Worm (Caenorhabditis elegans) whole organism, L1 larva: ENCODE data around the gene F45C12.17.

Experiments used
- aha-1 ChIP-seq: fragments of 150-350 bp; optimal IDR thresholded peaks from 2 replicates; lab custom pipeline; 2014; ENCODE audit warnings: missing biosample characterization, missing genetic modification characterization
- ama-1 ChIP-seq: fragments of 150-350 bp; optimal IDR thresholded peaks from 2 replicates; lab custom pipeline; 2014
- blmp-1 ChIP-seq: fragments of 150-350 bp; optimal IDR thresholded peaks from 2 replicates; lab custom pipeline; 2014; ENCODE audit warnings: missing biosample characterization, missing genetic modification characterization
- ceh-8 ChIP-seq: fragments of 200-800 bp; sonication (Bioruptor generic); optimal IDR thresholded peaks from 2 replicates; lab custom pipeline; 2018; ENCODE audit warnings: mild to moderate bottlenecking, missing genetic modification characterization, moderate library complexity, missing compliant biosample characterization
- dsc-1 ChIP-seq: sonication (generic microtip); optimal IDR thresholded peaks from 2 replicates; lab custom pipeline; 2016; ENCODE audit warnings: mild to moderate bottlenecking, missing genetic modification characterization, missing compliant biosample characterization
- efl-1 ChIP-seq, 4 experiments: fragments of 150-350 bp; optimal IDR thresholded peaks in 3 of 4; peaks in 1 of 4; 1 replicate in 1 of 4; 2 replicates in 3 of 4; lab custom pipeline; 2014; ENCODE audit warnings: missing biosample characterization in 2 of 4, missing genetic modification characterization in 2 of 4, missing genetic modification reagents in 2 of 4
- efl-3 ChIP-seq: fragments of 200-800 bp; sonication (Bioruptor generic); optimal IDR thresholded peaks from 2 replicates; lab custom pipeline; 2018; ENCODE audit warnings: mild to moderate bottlenecking, missing genetic modification characterization, missing compliant biosample characterization
- egl-27 ChIP-seq, 2 experiments: fragments of 150-350 bp in 1 of 2; sonication (generic microtip); optimal IDR thresholded peaks; 3 replicates each; lab custom pipeline; 2017 to 2018; ENCODE audit warnings: missing biosample characterization in 2 of 2, missing genetic modification characterization in 2 of 2, missing genetic modification reagents in 2 of 2
- elt-3 ChIP-seq, 6 experiments: fragments of 150-350 bp in 1 of 6; sonication (generic microtip); optimal IDR thresholded peaks; 2 replicates each; lab custom pipeline; 2017 to 2018; ENCODE audit warnings: missing biosample characterization in 6 of 6, missing genetic modification characterization in 6 of 6, inconsistent platforms in 1 of 6
- ets-5 ChIP-seq: fragments of 200-800 bp; sonication (Bioruptor generic); IDR thresholded peaks from 2 replicates; pipeline ENCODE4 v1.3.6; 2022; ENCODE audit warnings: missing genetic modification characterization, missing compliant biosample characterization
- fos-1 ChIP-seq: fragments of 150-350 bp; optimal IDR thresholded peaks from 2 replicates; lab custom pipeline; 2014; ENCODE audit warnings: missing biosample characterization, missing genetic modification characterization
- grh-1 ChIP-seq: fragments of 200-800 bp; sonication (Bioruptor generic); IDR thresholded peaks from 2 replicates; pipeline ENCODE4 v1.3.6; 2022; ENCODE audit warnings: missing genetic modification reagents, missing genetic modification characterization, missing compliant biosample characterization
- hlh-4 ChIP-seq: sonication (generic microtip); optimal IDR thresholded peaks from 2 replicates; lab custom pipeline; 2016; ENCODE audit warnings: mild to moderate bottlenecking, missing genetic modification characterization, missing compliant biosample characterization
- hpl-2 ChIP-seq: fragments of 150-350 bp; optimal IDR thresholded peaks from 2 replicates; lab custom pipeline; 2014; ENCODE audit warnings: missing biosample characterization, missing genetic modification reagents, missing genetic modification characterization
- jun-1 ChIP-seq: fragments of 150-350 bp; optimal IDR thresholded peaks from 2 replicates; lab custom pipeline; 2014; ENCODE audit warnings: missing biosample characterization, missing genetic modification reagents, missing genetic modification characterization
- lin-13 ChIP-seq: fragments of 150-350 bp; optimal IDR thresholded peaks from 2 replicates; lab custom pipeline; 2014; ENCODE audit warnings: missing biosample characterization, missing genetic modification reagents, missing genetic modification characterization
- lin-35 ChIP-seq, 2 experiments: fragments of 150-350 bp; optimal IDR thresholded peaks; 2 replicates each; lab custom pipeline; 2014; ENCODE audit warnings: missing biosample characterization in 2 of 2, missing genetic modification characterization in 2 of 2, missing genetic modification reagents in 2 of 2
- mab-9 ChIP-seq: fragments of 200-800 bp; sonication (Bioruptor generic); IDR thresholded peaks from 2 replicates; pipeline ENCODE4 v1.3.6; 2022; ENCODE audit warnings: missing genetic modification reagents, missing genetic modification characterization, missing compliant biosample characterization
- mep-1 ChIP-seq: fragments of 150-350 bp; optimal IDR thresholded peaks from 2 replicates; lab custom pipeline; 2014; ENCODE audit warnings: missing biosample characterization, missing genetic modification characterization
- nhr-11 ChIP-seq: fragments of 150-350 bp; optimal IDR thresholded peaks from 2 replicates; lab custom pipeline; 2014; ENCODE audit warnings: missing biosample characterization, missing genetic modification characterization
- nhr-47 ChIP-seq: sonication (generic microtip); optimal IDR thresholded peaks from 2 replicates; lab custom pipeline; 2016; ENCODE audit warnings: mild to moderate bottlenecking, missing genetic modification characterization, moderate library complexity, missing compliant biosample characterization
- nhr-76 ChIP-seq: sonication (generic microtip); optimal IDR thresholded peaks from 2 replicates; lab custom pipeline; 2017; ENCODE audit warnings: missing biosample characterization, missing genetic modification characterization
- nhr-85 ChIP-seq: sonication (generic microtip); peaks from one replicate; lab custom pipeline; 2016; ENCODE audit warnings: missing genetic modification characterization, inconsistent platforms, missing compliant biosample characterization
- pag-3 ChIP-seq: sonication (generic microtip); optimal IDR thresholded peaks from 2 replicates; lab custom pipeline; 2017; ENCODE audit warnings: missing genetic modification characterization, mild to moderate bottlenecking, missing compliant biosample characterization, antibody characterized with exemption, borderline replicate concordance; ENCODE audit not compliant: insufficient read depth
- skn-1 ChIP-seq: fragments of 150-350 bp; optimal IDR thresholded peaks from 2 replicates; lab custom pipeline; 2014; ENCODE audit warnings: missing biosample characterization, missing genetic modification characterization
- sox-4 ChIP-seq: sonication (generic microtip); optimal IDR thresholded peaks from 2 replicates; lab custom pipeline; 2016; ENCODE audit warnings: missing genetic modification characterization, missing compliant biosample characterization
- sptf-1 ChIP-seq: fragments of 150-350 bp; optimal IDR thresholded peaks from 2 replicates; lab custom pipeline; 2014; ENCODE audit warnings: missing biosample characterization, missing genetic modification characterization
- sup-37 ChIP-seq: fragments of 200-800 bp; sonication (Bioruptor generic); optimal IDR thresholded peaks from 2 replicates; lab custom pipeline; 2018; ENCODE audit warnings: mild to moderate bottlenecking, missing genetic modification characterization, missing compliant biosample characterization
- tbx-2 ChIP-seq: sonication (generic microtip); optimal IDR thresholded peaks from 2 replicates; lab custom pipeline; 2016; ENCODE audit warnings: missing genetic modification characterization, missing compliant biosample characterization
- unc-30 ChIP-seq: sonication (generic microtip); optimal IDR thresholded peaks from 2 replicates; lab custom pipeline; 2017; ENCODE audit warnings: missing biosample characterization, missing genetic modification characterization
- unc-62 ChIP-seq: fragments of 150-350 bp; optimal IDR thresholded peaks from 2 replicates; lab custom pipeline; 2014; ENCODE audit warnings: missing biosample characterization, missing genetic modification reagents, missing genetic modification characterization
- unc-86 ChIP-seq: sonication (generic microtip); optimal IDR thresholded peaks from 2 replicates; lab custom pipeline; 2016; ENCODE audit warnings: missing genetic modification characterization, missing compliant biosample characterization
- zag-1 ChIP-seq: fragments of 150-350 bp; optimal IDR thresholded peaks from 2 replicates; lab custom pipeline; 2014; ENCODE audit warnings: missing biosample characterization, missing genetic modification characterization
- ztf-4 ChIP-seq: fragments of 150-350 bp; optimal IDR thresholded peaks from 2 replicates; lab custom pipeline; 2014; ENCODE audit warnings: missing biosample characterization, missing genetic modification characterization

Gene F45C12.17

ce11 chrII:1736353-1736752 lies 10.4 kb downstream of the F45C12.17 start, which contains the start of gene ceh-83 (continued):
- no peak for TF ChIP-seq mab-9 (GFP tag; lab: Robert Waterston, UW)
- TF ChIP-seq lin-13 (GFP tag; lab: Kevin White, UChicago): no peak
- TF ChIP-seq sox-4 (tag; lab: Kevin White, UChicago): no peak
- TF ChIP-seq sptf-1 (tag; lab: Kevin White, UChicago): no peak
- no peak for TF ChIP-seq pag-3 (tag; lab: Kevin White, UChicago)
- TF ChIP-seq ztf-4 (tag; lab: Kevin White, UChicago): no peak
- TF ChIP-seq blmp-1 (tag; lab: Kevin White, UChicago): no peak
- no peak for TF ChIP-seq ama-1 (lab: Kevin White, UChicago)
- TF ChIP-seq lin-35 (GFP tag; optimal IDR thresholded peaks at IDR 0.05; lab: Kevin White, UChicago): peak; percentile 2 to 64
- TF ChIP-seq aha-1 (tag; lab: Kevin White, UChicago): no peak
- no peak for TF ChIP-seq jun-1 (tag; lab: Kevin White, UChicago)
- TF ChIP-seq efl-3 (GFP tag; lab: Kevin White, UChicago): no peak

ce11 chrII:1738844-1739243 lies 12.9 kb downstream of the F45C12.17 start, which contains the start of the genes irld-9 and irld-33:
irld-9 (minus strand) TSS chrII:1738944.
irld-33 (plus strand) TSS chrII:1739052.
- TF ChIP-seq egl-27 (tag; optimal IDR thresholded peaks at IDR 0.05; lab: Kevin White, UChicago): no peak

ce11 chrII:1741248-1741647 lies 15.3 kb downstream of the F45C12.17 start, which contains the start of gene K07G6.1:
K07G6.1 (plus strand) TSS chrII:1741548.
- TF ChIP-seq efl-1 (optimal IDR thresholded peaks at IDR 0.05; lab: Kevin White, UChicago) (no peak), efl-1 (GFP tag; optimal IDR thresholded peaks at IDR 0.05 in 1 of 2; lab: Kevin White, UChicago) (peak in 1 of 2 experiments; percentile 26), ets-5 (GFP tag; lab: Robert Waterston, UW) (no peak)
- TF ChIP-seq, all 84 proteins: peak for 1

ce11 chrII:1742535-1742934 lies 16.6 kb downstream of the F45C12.17 start, which contains the start of gene F36H5.12:
F36H5.12 (plus strand) TSS chrII:1742835.
- TF ChIP-seq nhr-47 (no peak), ets-5 (GFP tag; lab: Robert Waterston, UW) (no peak), skn-1 (tag; lab: Kevin White, UChicago) (no peak), zag-1 (tag; lab: Kevin White, UChicago) (no peak), nhr-76 (tag; lab: Kevin White, UChicago) (no peak), unc-86 (tag; lab: Kevin White, UChicago) (no peak), hpl-2 (GFP tag; lab: Kevin White, UChicago) (no peak), sup-37 (no peak), mep-1 (no peak), dsc-1 (tag; lab: Kevin White, UChicago) (no peak), tbx-2 (tag; lab: Kevin White, UChicago) (no peak), unc-30 (tag; lab: Kevin White, UChicago) (no peak), hlh-4 (tag; lab: Kevin White, UChicago) (no peak), grh-1 (GFP tag; lab: Robert Waterston, UW) (no peak)

- TF ChIP-seq nhr-85 (tag; lab: Kevin White, UChicago) (no peak), dsc-1 (tag; lab: Kevin White, UChicago) (no peak), lin-35 (GFP tag; optimal IDR thresholded peaks at IDR 0.05; lab: Kevin White, UChicago) (no peak), sptf-1 (tag; lab: Kevin White, UChicago) (no peak), ceh-8 (no peak), pag-3 (tag; lab: Kevin White, UChicago) (no peak), unc-62 (no peak), unc-30 (tag; lab: Kevin White, UChicago) (no peak), nhr-11 (tag; lab: Kevin White, UChicago) (no peak), fos-1 (tag; lab: Kevin White, UChicago) (no peak), blmp-1 (tag; lab: Kevin White, UChicago) (no peak), hpl-2 (GFP tag; lab: Kevin White, UChicago) (no peak), elt-3 (tag; optimal IDR thresholded peaks at IDR 0.05; lab: Kevin White, UChicago) (no peak)
These were observed 18.3 kb downstream of the F45C12.17 start, which contains the start of gene clec-19 for ce11 chrII:1744183-1744582. clec-19 (plus strand) TSS chrII:1744483.
